Fruit fly (Drosophila melanogaster): ENCODE data around the gene Nepl17.

DNA sequence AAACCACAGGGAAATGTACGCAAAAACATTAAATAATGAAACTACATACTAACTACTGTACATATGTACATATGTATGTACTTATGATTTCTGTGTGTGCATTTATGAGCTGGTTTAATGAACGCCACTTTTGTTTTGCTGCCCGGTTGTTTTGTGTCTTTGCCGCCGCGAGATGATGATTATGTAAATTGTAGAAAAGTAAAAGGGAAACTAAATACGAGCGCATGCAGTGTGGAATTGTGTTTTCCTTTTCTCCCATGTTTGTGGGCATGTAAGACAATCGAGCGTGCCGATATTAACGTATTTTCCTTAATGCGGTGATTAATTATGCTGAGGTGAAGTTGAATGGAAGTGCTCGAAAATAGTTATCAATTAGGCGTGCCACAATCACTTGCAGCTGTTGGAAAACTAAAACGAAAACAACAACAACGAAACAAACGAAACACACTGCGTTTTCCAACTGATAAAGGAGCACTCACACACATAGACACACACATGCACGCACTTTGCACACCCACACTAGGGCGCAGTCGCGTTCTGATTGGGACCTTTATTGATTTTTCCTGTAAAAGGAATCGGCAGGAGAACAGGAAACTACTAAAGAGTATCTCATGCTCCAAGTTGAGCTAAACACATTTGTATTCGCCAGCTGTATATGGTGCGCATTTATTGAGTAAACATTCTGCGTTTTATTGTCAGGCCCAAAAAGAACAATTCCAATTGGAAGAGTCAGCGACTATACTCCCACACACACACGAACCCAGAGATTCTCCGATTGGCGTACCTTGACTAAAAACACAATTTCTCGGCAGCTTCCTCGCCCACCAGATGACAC lies 28.7 kb upstream of the Nepl17 start:
- TF ChIP-seq en (GFP tag; optimal IDR thresholded peaks at IDR 0.05) (no peak), CG17912 (GFP tag; optimal IDR thresholded peaks at IDR 0.05) (no peak), Xrp1 (GFP tag; IDR thresholded peaks at IDR 0.05) (no peak), Camta (GFP tag; optimal IDR thresholded peaks at IDR 0.05) (no peak), CG7839 (tag; optimal IDR thresholded peaks at IDR 0.05) (no peak), otp (GFP tag; IDR thresholded peaks at IDR 0.05) (no peak), ro (GFP tag; IDR thresholded peaks at IDR 0.05) (no peak), ssp (GFP tag; IDR thresholded peaks at IDR 0.05) (no peak), B-H2 (GFP tag; optimal IDR thresholded peaks at IDR 0.05) (no peak), CG6854 (GFP tag; optimal IDR thresholded peaks at IDR 0.05) (no peak)
